Worm (Caenorhabditis elegans): Measurements from ENCODE around the gene ttr-11.
"Not testable (repeated sequence)": the region's sequence is repeated elsewhere in the genome, so short reads cannot be mapped to it uniquely, and the experiment has no call there.

Gene ttr-11

ce11 chrV:20603014-20603413, at the start of gene ttr-11:
ttr-11 (plus strand) TSS chrV:20603314.
- no peak for TF ChIP-seq unc-62 (GFP tag; optimal IDR thresholded peaks at IDR 0.05)

ce11 chrV:20555120-20555519, 48.0 kb upstream of the ttr-11 start, which contains the start of gene Y38H6C.21:
Y38H6C.21 (minus strand) TSS chrV:20555267.
- no peak for TF ChIP-seq unc-62 (GFP tag; optimal IDR thresholded peaks at IDR 0.05)

ce11 chrV:20556260-20556659, 46.9 kb upstream of the ttr-11 start, which contains the start of gene Y38H6C.23:
Y38H6C.23 (minus strand) TSS chrV:20556360.
- no peak for TF ChIP-seq unc-62 (GFP tag; optimal IDR thresholded peaks at IDR 0.05)

- TF ChIP-seq unc-62 (GFP tag; optimal IDR thresholded peaks at IDR 0.05), result no peak
Measured at ce11 chrV:20558270-20558669, 44.8 kb upstream of the ttr-11 start, which contains the start of gene abf-4. abf-4 (minus strand) TSS chrV:20558370.

- TF ChIP-seq unc-62 (GFP tag; optimal IDR thresholded peaks at IDR 0.05), result no peak
Measured at ce11 chrV:20561795-20562194, 41.3 kb upstream of the ttr-11 start, which contains the start of gene F26F2.1. F26F2.1 (minus strand) TSS chrV:20561895.

- TF ChIP-seq unc-62 (GFP tag; optimal IDR thresholded peaks at IDR 0.05), result not testable (repeated sequence)
Measured at ce11 chrV:20564054-20564453, 39.1 kb upstream of the ttr-11 start, which contains the start of gene F26F2.13. F26F2.13 (plus strand) TSS chrV:20564354.

- TF ChIP-seq unc-62 (GFP tag; optimal IDR thresholded peaks at IDR 0.05), result no peak
Measured at ce11 chrV:20566454-20566853, 36.7 kb upstream of the ttr-11 start, which contains the start of gene F26F2.3. F26F2.3 (minus strand) TSS chrV:20566554.

ce11 chrV:20568995-20569394, 34.1 kb upstream of the ttr-11 start, which contains the start of gene F26F2.4:
F26F2.4 (plus strand) TSS chrV:20569295.
- TF ChIP-seq unc-62 (GFP tag; optimal IDR thresholded peaks at IDR 0.05), result not testable (repeated sequence)

- no peak for TF ChIP-seq unc-62 (GFP tag; optimal IDR thresholded peaks at IDR 0.05)
Measured at ce11 chrV:20573392-20573791, 29.7 kb upstream of the ttr-11 start, which contains the start of gene F26F2.5. F26F2.5 (plus strand) TSS chrV:20573692.

ce11 chrV:20574314-20574713, 28.8 kb upstream of the ttr-11 start, which contains the start of gene clec-263:
clec-263 (plus strand) TSS chrV:20574614.
- no peak for TF ChIP-seq unc-62 (GFP tag; optimal IDR thresholded peaks at IDR 0.05)

- no peak for TF ChIP-seq unc-62 (GFP tag; optimal IDR thresholded peaks at IDR 0.05)
Measured at ce11 chrV:20574872-20575271, 28.2 kb upstream of the ttr-11 start.

ce11 chrV:20579534-20579933, 23.6 kb upstream of the ttr-11 start, which contains the start of gene F26F2.8:
F26F2.8 (plus strand) TSS chrV:20579546.
- TF ChIP-seq unc-62 (GFP tag; optimal IDR thresholded peaks at IDR 0.05), result no peak

ce11 chrV:20580511-20581040, 22.5 kb upstream of the ttr-11 start, which contains the start of gene F26F2.7:
F26F2.7 (plus strand) TSS chrV:20580990.
- TF ChIP-seq unc-62 (GFP tag; optimal IDR thresholded peaks at IDR 0.05), result no peak

- no peak for TF ChIP-seq unc-62 (GFP tag; optimal IDR thresholded peaks at IDR 0.05)
Measured at ce11 chrV:20594746-20595145, 8.4 kb upstream of the ttr-11 start, which contains the start of gene F26F2.10. F26F2.10 (minus strand) TSS chrV:20594846.

- TF ChIP-seq unc-62 (GFP tag; optimal IDR thresholded peaks at IDR 0.05), result no peak
Measured at ce11 chrV:20595653-20596052, 7.5 kb upstream of the ttr-11 start, which contains the start of gene F26F2.11. F26F2.11 (minus strand) TSS chrV:20595753.

ce11 chrV:20597076-20597475, 6.0 kb upstream of the ttr-11 start, which contains the start of gene F46B3.1:
F46B3.1 (minus strand) TSS chrV:20597176.
- no peak for TF ChIP-seq unc-62 (GFP tag; optimal IDR thresholded peaks at IDR 0.05)

- TF ChIP-seq unc-62 (GFP tag; optimal IDR thresholded peaks at IDR 0.05), result no peak
Measured at ce11 chrV:20599795-20600194, 3.3 kb upstream of the ttr-11 start, which contains the start of gene col-163. col-163 (plus strand) TSS chrV:20600095.
